Fruit fly (Drosophila melanogaster) whole organism, embryonic: Measurements from ENCODE around the gene CBP.

Experiments
- Adf1 ChIP-seq: fragments of 200-800 bp; sonication (Bioruptor generic); IDR thresholded peaks from 2 replicates; pipeline ENCODE4 v1.3.6; 2022; ENCODE audit warnings: missing biosample characterization, missing genetic modification characterization
- Aef1 ChIP-seq: fragments of 200-800 bp; sonication (Bioruptor generic); IDR thresholded peaks from 3 replicates; pipeline ENCODE4 v1.3.6; 2022; ENCODE audit warnings: missing biosample characterization, missing genetic modification characterization
- CG10267 ChIP-seq: fragments of 200-800 bp; sonication (Bioruptor generic); optimal IDR thresholded peaks from 2 replicates; lab custom pipeline; 2018; ENCODE audit warnings: missing biosample characterization, mild to moderate bottlenecking, missing genetic modification characterization, moderate library complexity
- CG10274 ChIP-seq: fragments of 200-800 bp; sonication (Bioruptor generic); optimal IDR thresholded peaks from 3 replicates; lab custom pipeline; 2017; ENCODE audit warnings: missing biosample characterization, mild to moderate bottlenecking, missing genetic modification characterization
- CG11456 ChIP-seq: fragments of 200-800 bp; sonication (Bioruptor generic); IDR thresholded peaks from 3 replicates; pipeline ENCODE4 v1.3.6; 2022; ENCODE audit warnings: missing biosample characterization, missing genetic modification characterization
- CG14667 ChIP-seq: fragments of 200-800 bp; sonication (Bioruptor generic); IDR thresholded peaks from 2 replicates; pipeline ENCODE4 v1.3.6; 2022; ENCODE audit warnings: missing biosample characterization, missing genetic modification characterization
- CG17385 ChIP-seq: fragments of 200-800 bp; sonication (Bioruptor generic); optimal IDR thresholded peaks from 3 replicates; lab custom pipeline; 2018; ENCODE audit warnings: missing biosample characterization, mild to moderate bottlenecking, missing genetic modification characterization
- CG2116 ChIP-seq: fragments of 200-800 bp; sonication (Bioruptor generic); optimal IDR thresholded peaks from 3 replicates; lab custom pipeline; 2018; ENCODE audit warnings: missing biosample characterization, mild to moderate bottlenecking, missing genetic modification characterization
- CG2129 ChIP-seq: fragments of 200-800 bp; sonication (Bioruptor generic); IDR thresholded peaks from 2 replicates; pipeline ENCODE4 v1.3.6; 2022; ENCODE audit warnings: missing biosample characterization, missing genetic modification characterization; ENCODE audit not compliant: partially characterized antibody
- CG32767 ChIP-seq: fragments of 200-800 bp; sonication (Bioruptor generic); IDR thresholded peaks from 2 replicates; pipeline ENCODE4 v1.3.6; 2022; ENCODE audit warnings: missing biosample characterization, missing genetic modification characterization
- CG3281 ChIP-seq: fragments of 200-800 bp; sonication (Bioruptor generic); optimal IDR thresholded peaks from 3 replicates; lab custom pipeline; 2017; ENCODE audit warnings: missing biosample characterization, mild to moderate bottlenecking, missing genetic modification characterization
- CG34224 ChIP-seq: fragments of 200-800 bp; sonication (Bioruptor generic); IDR thresholded peaks from 3 replicates; pipeline ENCODE4 v1.3.6; 2022; ENCODE audit warnings: missing biosample characterization, missing genetic modification characterization; ENCODE audit not compliant: partially characterized antibody
- CG4730 ChIP-seq: fragments of 200-800 bp; sonication (Bioruptor generic); IDR thresholded peaks from 2 replicates; pipeline ENCODE4 v1.3.6; 2022; ENCODE audit warnings: missing biosample characterization, missing genetic modification characterization
- CG7556 ChIP-seq: fragments of 200-800 bp; sonication (Bioruptor generic); optimal IDR thresholded peaks from 2 replicates; lab custom pipeline; 2017; ENCODE audit warnings: missing biosample characterization, mild to moderate bottlenecking, missing genetic modification characterization
- CG7786 ChIP-seq: fragments of 200-800 bp; sonication (Bioruptor generic); optimal IDR thresholded peaks from 2 replicates; lab custom pipeline; 2016; ENCODE audit warnings: missing biosample characterization, missing genetic modification characterization
- D ChIP-seq, 2 experiments: fragments of 200-800 bp in 1 of 2; fragments of >200 bp in 1 of 2; sonication (Bioruptor generic) in 1 of 2; optimal IDR thresholded peaks; 2 replicates in 1 of 2; 3 replicates in 1 of 2; lab custom pipeline; 2017; ENCODE audit warnings: mild to moderate bottlenecking in 1 of 2, missing biosample characterization in 1 of 2, missing genetic modification characterization in 1 of 2, missing genetic modification reagents in 1 of 2
- Dip2 ChIP-seq: fragments of 200-800 bp; sonication (Bioruptor generic); IDR thresholded peaks from 2 replicates; pipeline ENCODE4 v1.3.6; 2022; ENCODE audit warnings: missing biosample characterization, missing genetic modification characterization
- Elba2 ChIP-seq: fragments of 200-800 bp; sonication (Bioruptor generic); optimal IDR thresholded peaks from 3 replicates; lab custom pipeline; 2016; ENCODE audit warnings: missing biosample characterization, missing genetic modification characterization
- HLHmδ ChIP-seq: fragments of 200-800 bp; sonication (Bioruptor generic); optimal IDR thresholded peaks from 2 replicates; lab custom pipeline; 2018; ENCODE audit warnings: missing biosample characterization, mild to moderate bottlenecking, missing genetic modification characterization, moderate library complexity
- Lim3 ChIP-seq: fragments of 200-800 bp; sonication (Bioruptor generic); IDR thresholded peaks from 2 replicates; pipeline ENCODE4 v1.3.6; 2022; ENCODE audit warnings: missing biosample characterization, missing genetic modification characterization
- NC2β ChIP-seq: fragments of 200-800 bp; sonication (Bioruptor generic); optimal IDR thresholded peaks from 2 replicates; lab custom pipeline; 2016; ENCODE audit warnings: missing biosample characterization, missing genetic modification characterization
- Ravus ChIP-seq: fragments of 200-800 bp; sonication (Bioruptor generic); IDR thresholded peaks from 2 replicates; pipeline ENCODE4 v1.3.6; 2022; ENCODE audit warnings: missing biosample characterization, missing genetic modification characterization
- Side ChIP-seq: fragments of 200-800 bp; sonication (Bioruptor generic); optimal IDR thresholded peaks from 2 replicates; lab custom pipeline; 2016; ENCODE audit warnings: missing biosample characterization, missing genetic modification characterization
- Six4 ChIP-seq: fragments of 200-800 bp; sonication (Bioruptor generic); optimal IDR thresholded peaks from 2 replicates; lab custom pipeline; 2016; ENCODE audit warnings: missing biosample characterization, missing genetic modification characterization
- Trl ChIP-seq, 3 experiments: fragments of >200 bp in 2 of 3; fragments of 200-800 bp in 1 of 3; sonication (Bioruptor generic) in 1 of 3; optimal IDR thresholded peaks; 2 replicates in 1 of 3; 3 replicates in 2 of 3; lab custom pipeline; 2016 to 2017; ENCODE audit warnings: missing biosample characterization in 1 of 3, missing genetic modification characterization in 1 of 3
- YL-1 ChIP-seq: fragments of 200-800 bp; sonication (Bioruptor generic); optimal IDR thresholded peaks from 3 replicates; lab custom pipeline; 2017; ENCODE audit warnings: missing biosample characterization, mild to moderate bottlenecking, missing genetic modification characterization
- ap ChIP-seq: fragments of 200-800 bp; sonication (Bioruptor generic); IDR thresholded peaks from 2 replicates; pipeline ENCODE4 v1.3.6; 2022; ENCODE audit warnings: missing biosample characterization, missing genetic modification characterization
- ato ChIP-seq: fragments of 200-800 bp; sonication (Bioruptor generic); IDR thresholded peaks from 2 replicates; pipeline ENCODE4 v1.3.6; 2022; ENCODE audit warnings: missing biosample characterization, missing genetic modification characterization; ENCODE audit not compliant: partially characterized antibody
- bab2 ChIP-seq: fragments of 200-800 bp; sonication (Bioruptor generic); optimal IDR thresholded peaks from 2 replicates; lab custom pipeline; 2016; ENCODE audit warnings: missing biosample characterization, missing genetic modification characterization
- cas ChIP-seq: fragments of 200-800 bp; sonication (Bioruptor generic); IDR thresholded peaks from 2 replicates; pipeline ENCODE4 v1.3.6; 2022; ENCODE audit warnings: missing biosample characterization, missing genetic modification characterization
- chif ChIP-seq, 2 experiments: fragments of 200-800 bp; sonication (Bioruptor generic); optimal IDR thresholded peaks; 3 replicates each; lab custom pipeline; 2016; ENCODE audit warnings: missing biosample characterization in 2 of 2, missing genetic modification characterization in 2 of 2
- chm ChIP-seq: fragments of 200-800 bp; sonication (Bioruptor generic); IDR thresholded peaks from 2 replicates; pipeline ENCODE4 v1.3.6; 2022; ENCODE audit warnings: missing biosample characterization, missing genetic modification characterization
- danr ChIP-seq: fragments of 200-800 bp; sonication (Bioruptor generic); IDR thresholded peaks from 2 replicates; pipeline ENCODE4 v1.3.6; 2022; ENCODE audit warnings: missing biosample characterization, missing genetic modification characterization
- dati ChIP-seq: fragments of 200-800 bp; sonication (Bioruptor generic); IDR thresholded peaks from 2 replicates; pipeline ENCODE4 v1.3.6; 2022; ENCODE audit warnings: missing biosample characterization, missing genetic modification characterization
- ewg ChIP-seq: fragments of 200-800 bp; sonication (Bioruptor generic); optimal IDR thresholded peaks from 3 replicates; lab custom pipeline; 2017; ENCODE audit warnings: mild to moderate bottlenecking, missing biosample characterization, missing genetic modification reagents, missing genetic modification characterization
- eyg ChIP-seq: fragments of 200-800 bp; sonication (Bioruptor generic); optimal IDR thresholded peaks from 3 replicates; lab custom pipeline; 2016; ENCODE audit warnings: missing biosample characterization, missing genetic modification characterization
- gcm2 ChIP-seq: fragments of 200-800 bp; sonication (Bioruptor generic); optimal IDR thresholded peaks from 2 replicates; lab custom pipeline; 2016; ENCODE audit warnings: missing biosample characterization, missing genetic modification characterization
- jigr1 ChIP-seq: fragments of 200-800 bp; sonication (Bioruptor generic); IDR thresholded peaks from 3 replicates; pipeline ENCODE4 v1.3.6; 2022; ENCODE audit warnings: missing biosample characterization, missing genetic modification characterization
- lab ChIP-seq: fragments of 200-800 bp; sonication (Bioruptor generic); optimal IDR thresholded peaks from 3 replicates; lab custom pipeline; 2017; ENCODE audit warnings: missing biosample characterization, missing genetic modification characterization, mild to moderate bottlenecking, moderate library complexity, missing genetic modification reagents
- mirr ChIP-seq: fragments of 200-800 bp; sonication (Bioruptor generic); optimal IDR thresholded peaks from 3 replicates; lab custom pipeline; 2018; ENCODE audit warnings: missing biosample characterization, mild to moderate bottlenecking, missing genetic modification characterization
- oc ChIP-seq: fragments of 200-800 bp; sonication (Bioruptor generic); optimal IDR thresholded peaks from 2 replicates; lab custom pipeline; 2018; ENCODE audit warnings: missing biosample characterization, mild to moderate bottlenecking, missing genetic modification characterization, moderate library complexity
- shn ChIP-seq: fragments of 200-800 bp; sonication (Bioruptor generic); optimal IDR thresholded peaks from 3 replicates; lab custom pipeline; 2016; ENCODE audit warnings: missing biosample characterization, missing genetic modification characterization
- sima ChIP-seq: fragments of 200-800 bp; sonication (Bioruptor generic); optimal IDR thresholded peaks from 2 replicates; lab custom pipeline; 2016; ENCODE audit warnings: missing biosample characterization, missing genetic modification characterization
- sna ChIP-seq: fragments of 200-800 bp; sonication (Bioruptor generic); IDR thresholded peaks from 2 replicates; pipeline ENCODE4 v1.3.6; 2022; ENCODE audit warnings: missing biosample characterization, missing genetic modification characterization; ENCODE audit not compliant: partially characterized antibody
- sug ChIP-seq: fragments of 200-800 bp; optimal IDR thresholded peaks from 2 replicates; lab custom pipeline; 2019; ENCODE audit warnings: missing biosample characterization, mild to moderate bottlenecking, missing genetic modification characterization, moderate library complexity
- unpg ChIP-seq: fragments of 200-800 bp; sonication (Bioruptor generic); optimal IDR thresholded peaks from 3 replicates; lab custom pipeline; 2018; ENCODE audit warnings: missing biosample characterization, mild to moderate bottlenecking, missing genetic modification characterization, moderate library complexity
- vfl ChIP-seq: fragments of 200-800 bp; sonication (Bioruptor generic); optimal IDR thresholded peaks from 2 replicates; lab custom pipeline; 2016; ENCODE audit warnings: missing biosample characterization, missing genetic modification characterization
- zen ChIP-seq: fragments of 200-800 bp; sonication (Bioruptor generic); optimal IDR thresholded peaks from 3 replicates; lab custom pipeline; 2018; ENCODE audit warnings: missing biosample characterization, mild to moderate bottlenecking, missing genetic modification characterization, moderate library complexity
- zf30C ChIP-seq: fragments of 200-800 bp; sonication (Bioruptor generic); optimal IDR thresholded peaks from 3 replicates; lab custom pipeline; 2018; ENCODE audit warnings: missing biosample characterization, mild to moderate bottlenecking, missing genetic modification characterization
- zfh2 ChIP-seq: fragments of 200-800 bp; sonication (Bioruptor generic); optimal IDR thresholded peaks from 2 replicates; lab custom pipeline; 2016; ENCODE audit warnings: missing biosample characterization, missing genetic modification characterization

CBP gene

dm6 chrX:7324816-7325246 is 12.3 kb upstream of the CBP start (continued):
- peak; percentile 48 for TF ChIP-seq zfh2
- TF ChIP-seq CG7556 = peak; percentile 97
- TF ChIP-seq CG10274 (GFP tag; lab: Kevin White, UChicago) = peak; percentile 71
- peak; percentile 85 for TF ChIP-seq sug
- TF ChIP-seq jigr1 = peak; percentile 83; the same call in 2 of the 3 replicates
- TF ChIP-seq Trl (optimal IDR thresholded peaks at IDR 0.05; lab: Kevin White, UChicago) = no peak
- TF ChIP-seq Trl (GFP tag; optimal IDR thresholded peaks at IDR 0.05; lab: Kevin White, UChicago) = peak; percentile 74
- TF ChIP-seq CG32767 (GFP tag; lab: Robert Waterston, UW) = peak; percentile 94
- TF ChIP-seq unpg (GFP tag; lab: Kevin White, UChicago) = peak; percentile 98
- peak; percentile 61 for TF ChIP-seq Elba2 (GFP tag; lab: Kevin White, UChicago)
- peak; percentile 87 for TF ChIP-seq ap (GFP tag; lab: Robert Waterston, UW)
- TF ChIP-seq danr (GFP tag; lab: Robert Waterston, UW) = peak; percentile 92
- no peak for TF ChIP-seq HLHmδ (GFP tag; lab: Kevin White, UChicago)
- peak; percentile 88 for TF ChIP-seq CG11456 (GFP tag; lab: Robert Waterston, UW)
- TF ChIP-seq Lim3 (GFP tag; lab: Robert Waterston, UW) = peak; percentile 80
- TF ChIP-seq ato = no peak
- peak; percentile 78 to 92 for TF ChIP-seq chif (GFP tag; optimal IDR thresholded peaks at IDR 0.05; lab: Kevin White, UChicago)
- peak; percentile 96 for TF ChIP-seq CG10267 (tag; lab: Kevin White, UChicago)
- peak; percentile 72; the same call in 1 of the 2 replicates for TF ChIP-seq dati
- peak; percentile 82 for TF ChIP-seq bab2 (GFP tag; lab: Kevin White, UChicago)
- peak; percentile 44 for TF ChIP-seq shn (GFP tag; lab: Kevin White, UChicago)
- peak; percentile 96 for TF ChIP-seq chm
- 0 out of 2 replicates have a peak, but pooled peaks have one; percentile 14 for TF ChIP-seq Dip2
- TF ChIP-seq lab (GFP tag; lab: Kevin White, UChicago) = peak; percentile 97
- peak; percentile 65 for TF ChIP-seq gcm2 (GFP tag; lab: Kevin White, UChicago)
- TF ChIP-seq Adf1 (GFP tag; lab: Robert Waterston, UW) = peak; percentile 68
- no peak for TF ChIP-seq sna (GFP tag; lab: Robert Waterston, UW)
- no peak for TF ChIP-seq CG2129 (GFP tag; lab: Robert Waterston, UW)
- TF ChIP-seq cas (GFP tag; lab: Robert Waterston, UW) = peak; percentile 68; the same call in 1 of the 2 replicates
- peak; percentile 91 for TF ChIP-seq Aef1 (GFP tag; lab: Robert Waterston, UW)
- no peak for TF ChIP-seq CG34224
- TF ChIP-seq Side (GFP tag; lab: Kevin White, UChicago) = peak; percentile 67
- peak; percentile 15 for TF ChIP-seq zf30C (GFP tag; lab: Kevin White, UChicago)
- peak; percentile 35 for TF ChIP-seq sima (GFP tag; lab: Kevin White, UChicago)
- TF ChIP-seq CG14667 (GFP tag; lab: Robert Waterston, UW) = peak; percentile 94
- TF ChIP-seq YL-1 (GFP tag; lab: Kevin White, UChicago) = peak; percentile 89
- peak; percentile 64 for TF ChIP-seq eyg
- peak; percentile 61 for TF ChIP-seq CG2116 (GFP tag; lab: Kevin White, UChicago)
- peak; percentile 96 for TF ChIP-seq Six4 (GFP tag; lab: Kevin White, UChicago)
- peak; percentile 74 for TF ChIP-seq vfl
- no peak for TF ChIP-seq D (optimal IDR thresholded peaks at IDR 0.05; lab: Kevin White, UChicago)
- TF ChIP-seq D (GFP tag; optimal IDR thresholded peaks at IDR 0.05; lab: Kevin White, UChicago) = peak; percentile 97
- peak; percentile 91 for TF ChIP-seq CG4730
- TF ChIP-seq zen (tag; lab: Kevin White, UChicago) = peak; percentile 97
- TF ChIP-seq CG7786 = peak; percentile 68
- peak; percentile 92 for TF ChIP-seq ewg
- peak; percentile 63 for TF ChIP-seq mirr (GFP tag; lab: Kevin White, UChicago)
- peak; percentile 94 for TF ChIP-seq CG17385 (GFP tag; lab: Kevin White, UChicago)
- peak; percentile 79 for TF ChIP-seq Ravus (GFP tag; lab: Robert Waterston, UW)
- TF ChIP-seq CG3281 = peak; percentile 93
- TF ChIP-seq NC2β (GFP tag; lab: Kevin White, UChicago) = peak; percentile 77
- peak; percentile 98 for TF ChIP-seq oc (tag; lab: Kevin White, UChicago)
